Worm (Caenorhabditis elegans) whole organism, young adult: ENCODE results near the gene C05A2.4.
A peak's percentile ranks its signal among the peaks of the same experiment; 100 is the strongest.

Experiments
- B0035.1 ChIP-seq: sonication (generic microtip); optimal IDR thresholded peaks from 2 replicates; lab custom pipeline; 2016; ENCODE audit warnings: missing genetic modification characterization, mild to moderate bottlenecking, missing compliant biosample characterization, missing genotype, missing genetic modification reagents
- B0336.3 ChIP-seq: fragments of 200-800 bp; sonication (Bioruptor generic); IDR thresholded peaks from 2 replicates; pipeline ENCODE4 v1.3.6; 2022; ENCODE audit warnings: missing genetic modification characterization, missing compliant biosample characterization
- C06A6.2 ChIP-seq: fragments of 200-800 bp; sonication (Bioruptor generic); conservative IDR thresholded peaks from 2 replicates; pipeline ENCODE4 v1.3.6; 2022; ENCODE audit warnings: missing genetic modification characterization, missing compliant biosample characterization
- F23B12.7 ChIP-seq: sonication (generic microtip); optimal IDR thresholded peaks from 2 replicates; lab custom pipeline; 2017; ENCODE audit warnings: missing genetic modification characterization, mild to moderate bottlenecking, missing compliant biosample characterization, antibody characterized with exemption, moderate library complexity; ENCODE audit not compliant: insufficient read depth
- F39B2.1 ChIP-seq: fragments of 200-800 bp; sonication (Bioruptor generic); IDR thresholded peaks from 2 replicates; pipeline ENCODE4 v1.3.6; 2022; ENCODE audit warnings: missing genetic modification reagents, missing genetic modification characterization, missing compliant biosample characterization
- F52B5.7 ChIP-seq: sonication (generic microtip); optimal IDR thresholded peaks from 2 replicates; lab custom pipeline; 2016; ENCODE audit warnings: mild to moderate bottlenecking, missing genetic modification characterization, missing compliant biosample characterization
- T07F8.4 ChIP-seq: sonication (generic microtip); optimal IDR thresholded peaks from 2 replicates; lab custom pipeline; 2016; ENCODE audit warnings: mild to moderate bottlenecking, missing genetic modification characterization, moderate library complexity, missing compliant biosample characterization
- T26A5.8 ChIP-seq: sonication (generic microtip); optimal IDR thresholded peaks from 2 replicates; lab custom pipeline; 2016; ENCODE audit warnings: missing genetic modification characterization, missing compliant biosample characterization
- Y53F4B.3 ChIP-seq: fragments of 200-800 bp; sonication (Bioruptor generic); IDR thresholded peaks from 2 replicates; pipeline ENCODE4 v1.3.6; 2022; ENCODE audit warnings: missing genetic modification reagents, missing genetic modification characterization, missing compliant biosample characterization
- Y79H2A.3 ChIP-seq: fragments of 200-800 bp; sonication (Bioruptor generic); conservative IDR thresholded peaks from 2 replicates; pipeline ENCODE4 v1.3.6; 2022; ENCODE audit warnings: missing genetic modification reagents, missing genetic modification characterization, missing compliant biosample characterization
- Y95B8A.8 ChIP-seq: fragments of 200-800 bp; sonication (Bioruptor generic); IDR thresholded peaks from 2 replicates; pipeline ENCODE4 v1.3.6; 2022; ENCODE audit warnings: missing genetic modification reagents, missing genetic modification characterization, missing compliant biosample characterization
- ZK185.1 ChIP-seq: sonication (generic microtip); optimal IDR thresholded peaks from 2 replicates; lab custom pipeline; 2016; ENCODE audit warnings: mild to moderate bottlenecking, missing genetic modification characterization, missing compliant biosample characterization; ENCODE audit not compliant: poor library complexity, severe bottlenecking
- akir-1 ChIP-seq: fragments of 200-800 bp; sonication (Bioruptor generic); optimal IDR thresholded peaks from 2 replicates; lab custom pipeline; 2018; ENCODE audit warnings: mild to moderate bottlenecking, missing genetic modification characterization, moderate library complexity, missing compliant biosample characterization
- ama-1 ChIP-seq, 3 experiments: fragments of 150-350 bp in 1 of 3; sonication (generic microtip) in 2 of 3; optimal IDR thresholded peaks; 2 replicates each; lab custom pipeline; 2014 to 2018; ENCODE audit warnings: missing biosample characterization in 2 of 3, missing genetic modification characterization in 2 of 3, missing genetic modification reagents in 2 of 3
- atf-7 ChIP-seq: sonication (generic microtip); optimal IDR thresholded peaks from 2 replicates; lab custom pipeline; 2017; ENCODE audit warnings: mild to moderate bottlenecking, missing genetic modification characterization, missing compliant biosample characterization
- attf-5 ChIP-seq: fragments of 200-800 bp; sonication (Bioruptor generic); optimal IDR thresholded peaks from 2 replicates; lab custom pipeline; 2018; ENCODE audit warnings: mild to moderate bottlenecking, missing genetic modification characterization, missing compliant biosample characterization
- attf-6 ChIP-seq: fragments of 200-800 bp; sonication (Bioruptor generic); IDR thresholded peaks from 2 replicates; pipeline ENCODE4 v1.3.6; 2022; ENCODE audit warnings: missing genetic modification reagents, missing genetic modification characterization, missing compliant biosample characterization
- cebp-1 ChIP-seq, 2 experiments: fragments of 200-800 bp in 1 of 2; sonication (Bioruptor generic) in 1 of 2; sonication (generic microtip) in 1 of 2; IDR thresholded peaks in 1 of 2; optimal IDR thresholded peaks in 1 of 2; 2 replicates each; pipeline versions ENCODE4 v1.3.6 to Lab custom; 2017 to 2022; ENCODE audit warnings: missing compliant biosample characterization in 2 of 2, missing genetic modification characterization in 2 of 2, mild to moderate bottlenecking in 1 of 2, missing genetic modification reagents in 1 of 2, moderate library complexity in 1 of 2
- ceh-40 ChIP-seq: fragments of 200-800 bp; sonication (Bioruptor generic); IDR thresholded peaks from 2 replicates; pipeline ENCODE4 v1.3.6; 2022; ENCODE audit warnings: missing genetic modification characterization, missing compliant biosample characterization
- dox-1 ChIP-seq: fragments of 200-800 bp; sonication (Bioruptor generic); IDR thresholded peaks from 2 replicates; pipeline ENCODE4 v1.3.6; 2022; ENCODE audit warnings: missing genetic modification reagents, missing genetic modification characterization, missing compliant biosample characterization
- dpl-1 ChIP-seq: fragments of 150-350 bp; optimal IDR thresholded peaks from 2 replicates; lab custom pipeline; 2014; ENCODE audit warnings: missing biosample characterization, missing genetic modification reagents, missing genetic modification characterization
- egl-44 ChIP-seq: fragments of 200-800 bp; sonication (Bioruptor generic); IDR thresholded peaks from 2 replicates; pipeline ENCODE4 v1.3.6; 2022; ENCODE audit warnings: missing genetic modification reagents, missing genetic modification characterization, missing compliant biosample characterization
- egrh-3 ChIP-seq: fragments of 200-800 bp; sonication (Bioruptor generic); IDR thresholded peaks from 2 replicates; pipeline ENCODE4 v1.3.6; 2022; ENCODE audit warnings: missing genetic modification reagents, missing genetic modification characterization, missing compliant biosample characterization
- gei-17 ChIP-seq: fragments of 200-800 bp; sonication (Bioruptor generic); optimal IDR thresholded peaks from 2 replicates; lab custom pipeline; 2018; ENCODE audit warnings: mild to moderate bottlenecking, missing genetic modification characterization, missing compliant biosample characterization
- hmg-1.2 ChIP-seq: fragments of 200-800 bp; sonication (Bioruptor generic); IDR thresholded peaks from 2 replicates; pipeline ENCODE4 v1.3.6; 2022; ENCODE audit warnings: missing genetic modification reagents, missing genetic modification characterization, missing compliant biosample characterization
- let-526 ChIP-seq: fragments of 200-800 bp; sonication (Bioruptor generic); IDR thresholded peaks from 2 replicates; pipeline ENCODE4 v1.3.6; 2022; ENCODE audit warnings: missing genetic modification reagents, missing genetic modification characterization, missing compliant biosample characterization
- lin-35 ChIP-seq, 3 experiments: fragments of 150-350 bp in 2 of 3; sonication (generic microtip) in 1 of 3; optimal IDR thresholded peaks; 2 replicates each; lab custom pipeline; 2014 to 2018; ENCODE audit warnings: missing biosample characterization in 3 of 3, missing genetic modification characterization in 3 of 3, missing genetic modification reagents in 3 of 3
- lsl-1 ChIP-seq: fragments of 200-800 bp; sonication (Bioruptor generic); optimal IDR thresholded peaks from 2 replicates; lab custom pipeline; 2018; ENCODE audit warnings: mild to moderate bottlenecking, missing genetic modification characterization, moderate library complexity, missing compliant biosample characterization
- madf-10 ChIP-seq: sonication (generic microtip); optimal IDR thresholded peaks from 2 replicates; lab custom pipeline; 2016; ENCODE audit warnings: mild to moderate bottlenecking, missing genetic modification characterization, missing compliant biosample characterization
- madf-3 ChIP-seq: fragments of 200-800 bp; sonication (Bioruptor generic); IDR thresholded peaks from 2 replicates; pipeline ENCODE4 v1.3.6; 2022; ENCODE audit warnings: missing genetic modification reagents, missing genetic modification characterization, missing compliant biosample characterization
- mxl-1 ChIP-seq: sonication (generic microtip); optimal IDR thresholded peaks from 2 replicates; lab custom pipeline; 2016; ENCODE audit warnings: missing genetic modification characterization, missing compliant biosample characterization
- nfyb-1 ChIP-seq: fragments of 200-800 bp; sonication (Bioruptor generic); IDR thresholded peaks from 2 replicates; pipeline ENCODE4 v1.3.6; 2022; ENCODE audit warnings: missing genetic modification reagents, missing genetic modification characterization, missing compliant biosample characterization
- nhr-179 ChIP-seq: sonication (generic microtip); optimal IDR thresholded peaks from 2 replicates; lab custom pipeline; 2016; ENCODE audit warnings: mild to moderate bottlenecking, missing genetic modification characterization, missing compliant biosample characterization
- nhr-27 ChIP-seq: fragments of 200-800 bp; sonication (Bioruptor generic); optimal IDR thresholded peaks from 2 replicates; lab custom pipeline; 2018; ENCODE audit warnings: mild to moderate bottlenecking, missing genetic modification characterization, moderate library complexity, missing compliant biosample characterization
- nhr-80 ChIP-seq: sonication (generic microtip); optimal IDR thresholded peaks from 2 replicates; lab custom pipeline; 2016; ENCODE audit warnings: missing genetic modification characterization, missing compliant biosample characterization
- rcor-1 ChIP-seq: fragments of 200-800 bp; sonication (Bioruptor generic); IDR thresholded peaks from 2 replicates; pipeline ENCODE4 v1.3.6; 2022; ENCODE audit warnings: missing genetic modification reagents, missing genetic modification characterization, missing compliant biosample characterization
- sea-2 ChIP-seq: fragments of 200-800 bp; sonication (Bioruptor generic); IDR thresholded peaks from 2 replicates; pipeline ENCODE4 v1.3.6; 2022; ENCODE audit warnings: missing genetic modification characterization, missing compliant biosample characterization
- ztf-18 ChIP-seq: sonication (generic microtip); optimal IDR thresholded peaks from 2 replicates; lab custom pipeline; 2016; ENCODE audit warnings: missing genotype, mild to moderate bottlenecking, missing genetic modification characterization, missing compliant biosample characterization
- ztf-3 ChIP-seq: fragments of 200-800 bp; sonication (Bioruptor generic); optimal IDR thresholded peaks from 2 replicates; lab custom pipeline; 2018; ENCODE audit warnings: mild to moderate bottlenecking, missing genetic modification characterization, missing compliant biosample characterization

C05A2.4 gene

ce11 chrV:10702910-10703309 lies 7.6 kb downstream of the C05A2.4 start:
- TF ChIP-seq ztf-3 (GFP tag; lab: Kevin White, UChicago) (no peak), T26A5.8 (tag; lab: Kevin White, UChicago) (no peak)

- no peak for TF ChIP-seq F39B2.1
- no peak for TF ChIP-seq cebp-1 (GFP tag; IDR thresholded peaks at IDR 0.05; lab: Robert Waterston, UW)
- peak; percentile 28 for TF ChIP-seq cebp-1 (tag; optimal IDR thresholded peaks at IDR 0.05; lab: Kevin White, UChicago)
These were observed 13.1 kb downstream of the C05A2.4 start for ce11 chrV:10708346-10708745.

- TF ChIP-seq cebp-1 (GFP tag; IDR thresholded peaks at IDR 0.05; lab: Robert Waterston, UW) (no peak), cebp-1 (tag; optimal IDR thresholded peaks at IDR 0.05; lab: Kevin White, UChicago) (peak; percentile 78), madf-3 (no peak), egrh-3 (GFP tag; lab: Robert Waterston, UW) (no peak), dox-1 (no peak), nhr-179 (no peak)
- TF ChIP-seq, all 124 proteins: peak for 1
These were observed 14.1 kb downstream of the C05A2.4 start for ce11 chrV:10709385-10709784.

ce11 chrV:10711004-10711403 lies 15.7 kb downstream of the C05A2.4 start:
- no peak for TF ChIP-seq attf-5 (GFP tag; lab: Kevin White, UChicago)
- TF ChIP-seq rcor-1 = no peak
- peak; percentile 1 for TF ChIP-seq nhr-80
- TF ChIP-seq madf-10 (tag; lab: Kevin White, UChicago) = no peak
- no peak for TF ChIP-seq gei-17

- no peak for TF ChIP-seq lsl-1 (GFP tag; lab: Kevin White, UChicago)
- 0 out of 2 replicates have a peak, but pooled peaks have one; percentile 39 for TF ChIP-seq let-526
- TF ChIP-seq attf-6 = no peak
- TF ChIP-seq egl-44 (GFP tag; lab: Robert Waterston, UW) = no peak
- peak; percentile 34; the same call in 1 of the 2 replicates for TF ChIP-seq Y79H2A.3
- TF ChIP-seq mxl-1 (tag; lab: Kevin White, UChicago) = no peak
- peak; percentile 41 for TF ChIP-seq atf-7 (tag; lab: Kevin White, UChicago)
- peak; percentile 73 for TF ChIP-seq B0336.3 (GFP tag; lab: Robert Waterston, UW)
- TF ChIP-seq madf-3 = 0 out of 2 replicates have a peak, but pooled peaks have one; percentile 42
- TF ChIP-seq F23B12.7 (tag; lab: Kevin White, UChicago) = peak; percentile 4
- TF ChIP-seq nfyb-1 (GFP tag; lab: Robert Waterston, UW) = peak; percentile 61; the same call in 1 of the 2 replicates
- TF ChIP-seq lin-35 (GFP tag; optimal IDR thresholded peaks at IDR 0.05; lab: Kevin White, UChicago) = peak in 2 of 3 experiments; percentile 3 to 21
- 0 out of 2 replicates have a peak, but pooled peaks have one; percentile 24 for TF ChIP-seq ceh-40
- TF ChIP-seq dpl-1 = no peak
- no peak for TF ChIP-seq nhr-27
- no peak for TF ChIP-seq cebp-1 (GFP tag; IDR thresholded peaks at IDR 0.05; lab: Robert Waterston, UW)
- peak; percentile 55 for TF ChIP-seq cebp-1 (tag; optimal IDR thresholded peaks at IDR 0.05; lab: Kevin White, UChicago)
- TF ChIP-seq ztf-18 (tag; lab: Kevin White, UChicago) = no peak
- peak; percentile 55; the same call in 1 of the 2 replicates for TF ChIP-seq Y95B8A.8 (GFP tag; lab: Robert Waterston, UW)
- no peak for TF ChIP-seq B0035.1
- TF ChIP-seq sea-2 (GFP tag; lab: Robert Waterston, UW) = no peak
- TF ChIP-seq T07F8.4 (tag; lab: Kevin White, UChicago) = no peak
- TF ChIP-seq hmg-1.2 (GFP tag; lab: Robert Waterston, UW) = 0 out of 2 replicates have a peak, but pooled peaks have one; percentile 8
- TF ChIP-seq ZK185.1 (tag; lab: Kevin White, UChicago) = peak; percentile 18
- no peak for TF ChIP-seq Y53F4B.3
- TF ChIP-seq C06A6.2 = 0 out of 2 replicates have a peak, but pooled peaks have one; percentile 17
- peak; percentile 8 for TF ChIP-seq F52B5.7 (tag; lab: Kevin White, UChicago)
- TF ChIP-seq ama-1 (optimal IDR thresholded peaks at IDR 0.05; lab: Kevin White, UChicago) = peak; percentile 35
- no peak for TF ChIP-seq ama-1 (GFP tag; optimal IDR thresholded peaks at IDR 0.05; lab: Kevin White, UChicago)
- TF ChIP-seq attf-5 (GFP tag; lab: Kevin White, UChicago) = peak; percentile 8
- no peak for TF ChIP-seq akir-1
These were observed 16.7 kb downstream of the C05A2.4 start for ce11 chrV:10711829-10712607.
